Fruit fly (Drosophila melanogaster) whole organism, embryonic: Measurements from ENCODE around the gene kirre.

Experiments used
- Blimp-1 ChIP-seq: fragments of 200-800 bp; sonication (Bioruptor generic); optimal IDR thresholded peaks from 3 replicates; lab custom pipeline; 2018; ENCODE audit warnings: missing biosample characterization, missing genetic modification characterization, mild to moderate bottlenecking, moderate library complexity, missing genetic modification reagents
- C15 ChIP-seq: fragments of 200-800 bp; sonication (Bioruptor generic); IDR thresholded peaks from 3 replicates; pipeline ENCODE4 v1.3.6; 2022; ENCODE audit warnings: missing biosample characterization, missing genetic modification characterization
- CG12769 ChIP-seq: fragments of 200-800 bp; sonication (Bioruptor generic); optimal IDR thresholded peaks from 2 replicates; lab custom pipeline; 2019; ENCODE audit warnings: missing biosample characterization, mild to moderate bottlenecking, missing genetic modification characterization, moderate library complexity
- CG13894 ChIP-seq: fragments of 200-800 bp; sonication (Bioruptor generic); optimal IDR thresholded peaks from 3 replicates; lab custom pipeline; 2018; ENCODE audit warnings: missing biosample characterization, mild to moderate bottlenecking, missing genetic modification characterization, moderate library complexity
- CG15269 ChIP-seq: fragments of 200-800 bp; sonication (Bioruptor generic); optimal IDR thresholded peaks from 2 replicates; lab custom pipeline; 2018; ENCODE audit warnings: missing biosample characterization, mild to moderate bottlenecking, missing genetic modification characterization, moderate library complexity
- CG15479 ChIP-seq: fragments of 200-800 bp; sonication (Bioruptor generic); optimal IDR thresholded peaks from 3 replicates; lab custom pipeline; 2019; ENCODE audit warnings: missing biosample characterization, mild to moderate bottlenecking, missing genetic modification characterization, moderate library complexity
- CG2678 ChIP-seq: fragments of 200-800 bp; sonication (Bioruptor generic); optimal IDR thresholded peaks from 3 replicates; lab custom pipeline; 2019; ENCODE audit warnings: missing biosample characterization, mild to moderate bottlenecking, missing genetic modification characterization, moderate library complexity
- CG34376 ChIP-seq: fragments of 200-800 bp; sonication (Bioruptor generic); optimal IDR thresholded peaks from 2 replicates; lab custom pipeline; 2018; ENCODE audit warnings: missing biosample characterization, mild to moderate bottlenecking, missing genetic modification characterization
- CG42726 ChIP-seq: fragments of 200-800 bp; sonication (Bioruptor generic); IDR thresholded peaks from 2 replicates; pipeline ENCODE4 v1.3.6; 2022; ENCODE audit warnings: missing biosample characterization, missing genetic modification characterization; ENCODE audit not compliant: partially characterized antibody
- CG4617 ChIP-seq: fragments of 200-800 bp; sonication (Bioruptor generic); optimal IDR thresholded peaks from 3 replicates; lab custom pipeline; 2016; ENCODE audit warnings: missing biosample characterization, missing genetic modification characterization, borderline replicate concordance
- CG4854 ChIP-seq: fragments of 200-800 bp; sonication (Bioruptor generic); optimal IDR thresholded peaks from 2 replicates; lab custom pipeline; 2016; ENCODE audit warnings: missing biosample characterization, missing genetic modification characterization, inconsistent platforms
- CG6765 ChIP-seq: fragments of 200-800 bp; sonication (Bioruptor generic); optimal IDR thresholded peaks from 3 replicates; lab custom pipeline; 2017; ENCODE audit warnings: missing biosample characterization, mild to moderate bottlenecking, missing genetic modification characterization
- CG9817 ChIP-seq: fragments of 200-800 bp; sonication (Bioruptor generic); optimal IDR thresholded peaks from 2 replicates; lab custom pipeline; 2018; ENCODE audit warnings: missing biosample characterization, mild to moderate bottlenecking, missing genetic modification characterization, moderate library complexity
- Dip3 ChIP-seq: fragments of 200-800 bp; sonication (Bioruptor generic); optimal IDR thresholded peaks from 3 replicates; lab custom pipeline; 2016; ENCODE audit warnings: missing biosample characterization, missing genetic modification characterization
- Dll ChIP-seq: fragments of 200-800 bp; sonication (Bioruptor generic); IDR thresholded peaks from 4 replicates; pipeline ENCODE4 v1.3.6; 2022; ENCODE audit warnings: missing biosample characterization, missing genetic modification characterization; ENCODE audit not compliant: partially characterized antibody
- Kr ChIP-seq: fragments of 200-800 bp; sonication (Bioruptor generic); optimal IDR thresholded peaks from 2 replicates; lab custom pipeline; 2017; ENCODE audit warnings: missing biosample characterization, mild to moderate bottlenecking, missing genetic modification characterization
- Lim3 ChIP-seq: fragments of 200-800 bp; sonication (Bioruptor generic); IDR thresholded peaks from 2 replicates; pipeline ENCODE4 v1.3.6; 2022; ENCODE audit warnings: missing biosample characterization, missing genetic modification characterization
- MTF-1 ChIP-seq: fragments of 200-800 bp; sonication (Bioruptor generic); optimal IDR thresholded peaks from 2 replicates; lab custom pipeline; 2018; ENCODE audit warnings: missing biosample characterization, mild to moderate bottlenecking, missing genetic modification characterization, borderline replicate concordance
- Mad ChIP-seq: fragments of 200-800 bp; sonication (Bioruptor generic); optimal IDR thresholded peaks from 2 replicates; lab custom pipeline; 2016; ENCODE audit warnings: missing biosample characterization, missing genetic modification characterization
- Ptx1 ChIP-seq: fragments of 200-800 bp; sonication (Bioruptor generic); IDR thresholded peaks from 2 replicates; pipeline ENCODE4 v1.3.6; 2022; ENCODE audit warnings: missing biosample characterization, missing genetic modification characterization
- Scr ChIP-seq: fragments of 200-800 bp; sonication (Bioruptor generic); IDR thresholded peaks from 2 replicates; pipeline ENCODE4 v1.3.6; 2022; ENCODE audit warnings: missing biosample characterization, missing genetic modification characterization; ENCODE audit not compliant: partially characterized antibody
- Trl ChIP-seq, 3 experiments: fragments of >200 bp in 2 of 3; fragments of 200-800 bp in 1 of 3; sonication (Bioruptor generic) in 1 of 3; optimal IDR thresholded peaks; 2 replicates in 1 of 3; 3 replicates in 2 of 3; lab custom pipeline; 2016 to 2017; ENCODE audit warnings: missing biosample characterization in 1 of 3, missing genetic modification characterization in 1 of 3
- Xrp1 ChIP-seq: fragments of 200-800 bp; sonication (Bioruptor generic); IDR thresholded peaks from 2 replicates; pipeline ENCODE4 v1.3.6; 2022; ENCODE audit warnings: missing biosample characterization, missing genetic modification characterization
- ac ChIP-seq: fragments of 200-800 bp; sonication (Bioruptor generic); optimal IDR thresholded peaks from 3 replicates; lab custom pipeline; 2017; ENCODE audit warnings: missing biosample characterization, mild to moderate bottlenecking, missing genetic modification characterization
- chinmo ChIP-seq: fragments of 200-800 bp; sonication (Bioruptor generic); IDR thresholded peaks from 4 replicates; pipeline ENCODE4 v1.3.6; 2022; ENCODE audit warnings: missing biosample characterization, missing genetic modification characterization; ENCODE audit not compliant: partially characterized antibody
- cwo ChIP-seq: fragments of 200-800 bp; sonication (Bioruptor generic); optimal IDR thresholded peaks from 3 replicates; lab custom pipeline; 2017; ENCODE audit warnings: missing biosample characterization, missing genetic modification characterization, mild to moderate bottlenecking, moderate library complexity, missing genetic modification reagents
- dmrt11E ChIP-seq: fragments of 200-800 bp; sonication (Bioruptor generic); optimal IDR thresholded peaks from 3 replicates; lab custom pipeline; 2018; ENCODE audit warnings: missing biosample characterization, mild to moderate bottlenecking, missing genetic modification characterization, moderate library complexity
- fru ChIP-seq: fragments of >200 bp; optimal IDR thresholded peaks from 2 replicates; lab custom pipeline; 2017
- gsb-n ChIP-seq: fragments of 200-800 bp; sonication (Bioruptor generic); optimal IDR thresholded peaks from 3 replicates; lab custom pipeline; 2018; ENCODE audit warnings: missing biosample characterization, mild to moderate bottlenecking, missing genetic modification characterization
- ham ChIP-seq: fragments of 200-800 bp; sonication (Bioruptor generic); IDR thresholded peaks from 2 replicates; pipeline ENCODE4 v1.3.6; 2022; ENCODE audit warnings: missing biosample characterization, missing genetic modification characterization
- nmo ChIP-seq: fragments of 200-800 bp; sonication (Bioruptor generic); optimal IDR thresholded peaks from 2 replicates; lab custom pipeline; 2018; ENCODE audit warnings: missing biosample characterization, mild to moderate bottlenecking, missing genetic modification characterization, moderate library complexity
- oc ChIP-seq: fragments of 200-800 bp; sonication (Bioruptor generic); optimal IDR thresholded peaks from 2 replicates; lab custom pipeline; 2018; ENCODE audit warnings: missing biosample characterization, mild to moderate bottlenecking, missing genetic modification characterization, moderate library complexity
- scrt ChIP-seq: fragments of 200-800 bp; sonication (Bioruptor generic); optimal IDR thresholded peaks from 2 replicates; lab custom pipeline; 2018; ENCODE audit warnings: missing biosample characterization, mild to moderate bottlenecking, missing genetic modification characterization, moderate library complexity
- sens-2 ChIP-seq: fragments of 200-800 bp; sonication (Bioruptor generic); IDR thresholded peaks from 2 replicates; pipeline ENCODE4 v1.3.6; 2022; ENCODE audit warnings: missing biosample characterization, missing genetic modification characterization
- sisA ChIP-seq: fragments of 200-800 bp; sonication (Bioruptor generic); IDR thresholded peaks from 2 replicates; pipeline ENCODE4 v1.3.6; 2022; ENCODE audit warnings: missing biosample characterization, missing genetic modification characterization
- sob ChIP-seq: fragments of 200-800 bp; sonication (Bioruptor generic); IDR thresholded peaks from 2 replicates; pipeline ENCODE4 v1.3.6; 2022; ENCODE audit warnings: missing biosample characterization, missing genetic modification characterization
- stwl ChIP-seq: fragments of 200-800 bp; sonication (Bioruptor generic); optimal IDR thresholded peaks from 3 replicates; lab custom pipeline; 2018; ENCODE audit warnings: missing biosample characterization, mild to moderate bottlenecking, missing genetic modification characterization, moderate library complexity
- vvl ChIP-seq: fragments of 200-800 bp; sonication (Bioruptor generic); IDR thresholded peaks from 2 replicates; pipeline ENCODE4 v1.3.6; 2022; ENCODE audit warnings: missing biosample characterization, missing genetic modification characterization
- yki ChIP-seq: fragments of >200 bp; optimal IDR thresholded peaks from 3 replicates; lab custom pipeline; 2018

kirre gene

dm6 chrX:2956641-2957040 is 216.5 kb downstream of the kirre start (continued):
- no peak for TF ChIP-seq CG4854 (GFP tag; lab: Kevin White, UChicago)

dm6 chrX:2963171-2963570 is 223.0 kb downstream of the kirre start:
- TF ChIP-seq gsb-n (tag; lab: Kevin White, UChicago), result peak; percentile 4
- TF ChIP-seq ham (GFP tag; lab: Robert Waterston, UW), result no peak
- peak; percentile 5 for TF ChIP-seq CG13894 (tag; lab: Kevin White, UChicago)
- TF ChIP-seq MTF-1, result no peak
- TF ChIP-seq sob (GFP tag; lab: Robert Waterston, UW), result no peak
- TF ChIP-seq CG2678 (tag; lab: Kevin White, UChicago), result no peak
- no peak for TF ChIP-seq CG9817 (tag; lab: Kevin White, UChicago)
- no peak for TF ChIP-seq dmrt11E (tag; lab: Kevin White, UChicago)
- TF ChIP-seq CG15269 (tag; lab: Kevin White, UChicago), result no peak
- no peak for TF ChIP-seq Dip3 (GFP tag; lab: Kevin White, UChicago)
- TF ChIP-seq CG15479, result no peak
- no peak for TF ChIP-seq stwl (tag; lab: Kevin White, UChicago)
- TF ChIP-seq Ptx1, result no peak
- no peak for TF ChIP-seq sens-2 (GFP tag; lab: Robert Waterston, UW)
- TF ChIP-seq CG42726, result no peak
- TF ChIP-seq Xrp1 (GFP tag; lab: Robert Waterston, UW), result no peak
- TF ChIP-seq ac, result no peak
- TF ChIP-seq Scr (GFP tag; lab: Robert Waterston, UW), result no peak
- no peak for TF ChIP-seq C15 (GFP tag; lab: Robert Waterston, UW)
- TF ChIP-seq Dll (GFP tag; lab: Robert Waterston, UW), result no peak
- TF ChIP-seq Kr (GFP tag; lab: Kevin White, UChicago), result no peak
- no peak for TF ChIP-seq scrt
- TF ChIP-seq Lim3 (GFP tag; lab: Robert Waterston, UW), result no peak
- TF ChIP-seq Blimp-1 (GFP tag; lab: Kevin White, UChicago), result no peak
- no peak for TF ChIP-seq oc (tag; lab: Kevin White, UChicago)
- no peak for TF ChIP-seq CG34376 (GFP tag; lab: Kevin White, UChicago)
- TF ChIP-seq CG6765 (GFP tag; lab: Kevin White, UChicago), result no peak
- no peak for TF ChIP-seq Trl (optimal IDR thresholded peaks at IDR 0.05; lab: Kevin White, UChicago)
- TF ChIP-seq Trl (GFP tag; optimal IDR thresholded peaks at IDR 0.05; lab: Kevin White, UChicago), result no peak
- no peak for TF ChIP-seq yki
- TF ChIP-seq CG12769 (tag; lab: Kevin White, UChicago), result peak; percentile 37
- TF ChIP-seq cwo (GFP tag; lab: Kevin White, UChicago), result no peak
- no peak for TF ChIP-seq Mad (GFP tag; lab: Kevin White, UChicago)
- TF ChIP-seq nmo (GFP tag; lab: Kevin White, UChicago), result no peak
- no peak for TF ChIP-seq CG4617 (GFP tag; lab: Kevin White, UChicago)
- no peak for TF ChIP-seq fru (lab: Kevin White, UChicago)
- TF ChIP-seq vvl (GFP tag; lab: Robert Waterston, UW), result peak; percentile 60; the same call in 1 of the 2 replicates
- no peak for TF ChIP-seq sisA (GFP tag; lab: Robert Waterston, UW)
- peak; percentile 62; the same call in 1 of the 4 replicates for TF ChIP-seq chinmo (GFP tag; lab: Robert Waterston, UW)
- TF ChIP-seq, all 482 proteins: peak for 5
